Worm (Caenorhabditis elegans): Measurements from ENCODE around the gene pdf-2.

The pdf-2 gene

ce11 chrX:2176361-2176880, 13.2 kb downstream of the pdf-2 start, which contains the start of gene F48B9.8:
TSS of gene F48B9.8 (minus strand) at chrX:2176411.
- TF ChIP-seq efl-1 (optimal IDR thresholded peaks at IDR 0.05) (peak; percentile 7 to 20), efl-1 (GFP tag; optimal IDR thresholded peaks at IDR 0.05 in 1 of 2) (no peak), nhr-19 (GFP tag; conservative IDR thresholded peaks at IDR 0.05) (peak; percentile 27; the same call in 1 of the 2 replicates), ces-1 (GFP tag; optimal IDR thresholded peaks at IDR 0.05) (no peak), rnt-1 (tag; optimal IDR thresholded peaks at IDR 0.05) (peak; percentile 31), mab-9 (GFP tag; IDR thresholded peaks at IDR 0.05) (no peak), pag-3 (tag; optimal IDR thresholded peaks at IDR 0.05; ENCODE audit: borderline replicate concordance, insufficient read depth) (no peak), lin-35 (GFP tag; optimal IDR thresholded peaks at IDR 0.05) (peak in 1 of 2 experiments; percentile 48), tbx-2 (tag; optimal IDR thresholded peaks at IDR 0.05) (peak; percentile 34), nhr-28 (tag; optimal IDR thresholded peaks at IDR 0.05) (no peak), egl-13 (tag; optimal IDR thresholded peaks at IDR 0.05) (no peak), skn-1 (tag; optimal IDR thresholded peaks at IDR 0.05) (no peak), lin-14 (GFP tag; optimal IDR thresholded peaks at IDR 0.05) (no peak), lsy-2 (tag; optimal IDR thresholded peaks at IDR 0.05) (peak in 1 of 2 experiments; percentile 54), nhr-71 (tag; optimal IDR thresholded peaks at IDR 0.05) (peak; percentile 36), nhr-47 (tag; optimal IDR thresholded peaks at IDR 0.05) (peak; percentile 43), nhr-76 (tag; optimal IDR thresholded peaks at IDR 0.05) (no peak), dpl-1 (GFP tag; optimal IDR thresholded peaks at IDR 0.05) (peak in 2 of 3 experiments; percentile 4 to 28), C04F5.9 (tag; optimal IDR thresholded peaks at IDR 0.05) (no peak), ceh-90 (tag; optimal IDR thresholded peaks at IDR 0.05) (peak; percentile 37), ceh-82 (tag; optimal IDR thresholded peaks at IDR 0.05) (peak in 1 of 3 experiments; percentile 17), C16A3.4 (tag; optimal IDR thresholded peaks at IDR 0.05) (peak; percentile 10), blmp-1 (tag; optimal IDR thresholded peaks at IDR 0.05) (peak; percentile 40), fos-1 (tag; optimal IDR thresholded peaks at IDR 0.05) (no peak), swsn-7 (tag; optimal IDR thresholded peaks at IDR 0.05) (peak; percentile 43), nhr-237 (tag; optimal IDR thresholded peaks at IDR 0.05) (no peak), xbp-1 (tag; optimal IDR thresholded peaks at IDR 0.05) (peak; percentile 22), aha-1 (tag; optimal IDR thresholded peaks at IDR 0.05) (no peak), F16B12.6 (tag; optimal IDR thresholded peaks at IDR 0.05) (peak; percentile 86), ceh-63 (GFP tag; optimal IDR thresholded peaks at IDR 0.05) (no peak), ceh-8 (GFP tag; optimal IDR thresholded peaks at IDR 0.05) (no peak), snu-23 (GFP tag; optimal IDR thresholded peaks at IDR 0.05) (peak; percentile 46), mef-2 (tag; optimal IDR thresholded peaks at IDR 0.05) (no peak)

DNA sequence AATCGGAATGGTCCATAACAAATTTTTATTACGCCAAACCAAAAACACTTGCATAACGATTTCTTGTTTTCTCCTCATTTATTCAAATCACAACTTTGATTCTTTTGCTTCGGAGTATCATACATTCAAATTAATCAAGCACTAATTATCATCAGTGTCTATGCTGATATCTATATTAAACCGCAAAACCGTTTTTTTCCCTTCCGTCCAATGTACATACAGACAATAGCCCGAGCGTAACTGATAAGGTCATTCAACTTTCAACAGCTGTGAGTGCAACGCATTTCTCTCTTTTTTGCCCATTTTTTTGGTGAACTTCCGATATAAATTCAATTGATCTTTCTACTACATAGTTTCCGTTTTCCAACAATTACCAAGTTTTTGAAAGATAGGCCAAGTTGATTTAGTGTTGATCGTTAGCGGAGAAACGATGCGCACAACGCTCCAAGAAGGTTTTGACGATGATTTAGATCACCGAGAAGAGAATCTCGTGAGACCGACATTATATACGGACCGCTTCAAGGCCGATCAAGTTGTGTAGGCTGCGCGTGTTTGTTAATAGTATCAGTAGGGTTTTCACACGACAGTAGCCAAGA, 14.6 kb downstream of the pdf-2 start:
- TF ChIP-seq elt-3 (tag; optimal IDR thresholded peaks at IDR 0.05) (peak in 5 of 6 experiments; percentile 44 to 72 (median 68)), isw-1 (GFP tag; IDR thresholded peaks at IDR 0.05) (no peak), nhr-20 (tag; optimal IDR thresholded peaks at IDR 0.05) (peak; percentile 30), mep-1 (tag; optimal IDR thresholded peaks at IDR 0.05) (peak; percentile 11), ceh-82 (tag; optimal IDR thresholded peaks at IDR 0.05) (no peak), nhr-90 (tag; optimal IDR thresholded peaks at IDR 0.05; ENCODE audit: poor library complexity) (peak; percentile 54), lin-14 (GFP tag; optimal IDR thresholded peaks at IDR 0.05) (peak; percentile 60), C16A3.4 (tag; optimal IDR thresholded peaks at IDR 0.05) (no peak), sox-4 (tag; optimal IDR thresholded peaks at IDR 0.05) (no peak), efl-1 (optimal IDR thresholded peaks at IDR 0.05) (no peak), efl-1 (GFP tag; optimal IDR thresholded peaks at IDR 0.05 in 1 of 2) (peak in 1 of 2 experiments; percentile 39), dsc-1 (tag; optimal IDR thresholded peaks at IDR 0.05) (no peak), nhr-85 (tag) (peak; percentile 88), rnt-1 (tag; optimal IDR thresholded peaks at IDR 0.05) (no peak), fkh-4 (tag; optimal IDR thresholded peaks at IDR 0.05; ENCODE audit: borderline replicate concordance) (no peak), skn-1 (tag; optimal IDR thresholded peaks at IDR 0.05) (no peak), pax-3 (tag; optimal IDR thresholded peaks at IDR 0.05) (no peak), nhr-19 (GFP tag; conservative IDR thresholded peaks at IDR 0.05) (0 out of 2 replicates have a peak, but pooled peaks have one; percentile 3), pag-3 (tag; optimal IDR thresholded peaks at IDR 0.05; ENCODE audit: borderline replicate concordance, insufficient read depth) (no peak), snpc-4 (tag; optimal IDR thresholded peaks at IDR 0.05) (no peak), lin-13 (GFP tag; optimal IDR thresholded peaks at IDR 0.05) (no peak), F16B12.6 (tag; optimal IDR thresholded peaks at IDR 0.05) (no peak), elt-2 (tag; optimal IDR thresholded peaks at IDR 0.05) (peak; percentile 66), grh-1 (GFP tag; IDR thresholded peaks at IDR 0.05) (no peak), nhr-71 (tag; optimal IDR thresholded peaks at IDR 0.05) (peak; percentile 30), unc-86 (tag; optimal IDR thresholded peaks at IDR 0.05) (no peak), snu-23 (GFP tag; optimal IDR thresholded peaks at IDR 0.05) (peak; percentile 33), aha-1 (tag; optimal IDR thresholded peaks at IDR 0.05) (no peak), tbx-2 (tag; optimal IDR thresholded peaks at IDR 0.05) (peak; percentile 5), mdl-1 (tag; optimal IDR thresholded peaks at IDR 0.05) (peak in 1 of 2 experiments; percentile 24)

Data from whole organism, L1 larva.